Worm (Caenorhabditis elegans) whole organism, L4 larva: Measurements from ENCODE around the gene hda-6.
A peak's percentile ranks its signal among the peaks of the same experiment; 100 is the strongest.

Experiments used
- F10B5.3 ChIP-seq: sonication (generic microtip); optimal IDR thresholded peaks from 2 replicates; lab custom pipeline; 2016; ENCODE audit warnings: mild to moderate bottlenecking, missing genetic modification characterization, missing compliant biosample characterization
- F49E8.2 ChIP-seq: sonication (generic microtip); optimal IDR thresholded peaks from 2 replicates; lab custom pipeline; 2016; ENCODE audit warnings: missing compliant biosample characterization, mild to moderate bottlenecking, missing genetic modification characterization, borderline replicate concordance
- T20F7.1 ChIP-seq: fragments of 200-800 bp; sonication (Bioruptor generic); optimal IDR thresholded peaks from 2 replicates; lab custom pipeline; 2018; ENCODE audit warnings: mild to moderate bottlenecking, missing genetic modification characterization, missing compliant biosample characterization
- T26A8.4 ChIP-seq: fragments of 200-800 bp; sonication (Bioruptor generic); IDR thresholded peaks from 2 replicates; pipeline ENCODE4 v1.3.6; 2022; ENCODE audit warnings: missing genetic modification characterization, missing compliant biosample characterization
- Y75B8A.6 ChIP-seq: fragments of 200-800 bp; sonication (Bioruptor generic); IDR thresholded peaks from 2 replicates; pipeline ENCODE4 v1.3.6; 2022; ENCODE audit warnings: missing genetic modification reagents, missing genetic modification characterization, missing compliant biosample characterization
- aha-1 ChIP-seq: fragments of 150-350 bp; peaks from one replicate; lab custom pipeline; 2014; ENCODE audit warnings: missing biosample characterization, missing genetic modification characterization
- ama-1 ChIP-seq: fragments of 150-350 bp; optimal IDR thresholded peaks from 2 replicates; lab custom pipeline; 2014; ENCODE audit warnings: inconsistent platforms, mixed read lengths
- attf-4 ChIP-seq: sonication (generic microtip); optimal IDR thresholded peaks from 3 replicates; lab custom pipeline; 2017; ENCODE audit warnings: missing biosample characterization, missing genetic modification characterization
- ces-1 ChIP-seq: fragments of 150-350 bp; sonication (generic microtip); optimal IDR thresholded peaks from 4 replicates; lab custom pipeline; 2014; ENCODE audit warnings: missing biosample characterization, missing genetic modification reagents, missing genetic modification characterization
- daf-16 ChIP-seq, 3 experiments: sonication (generic microtip); optimal IDR thresholded peaks; 2 replicates each; lab custom pipeline; 2016 to 2017; ENCODE audit warnings: missing genetic modification characterization in 3 of 3, missing genetic modification reagents in 3 of 3, mild to moderate bottlenecking in 2 of 3, missing compliant biosample characterization in 2 of 3, missing biosample characterization in 1 of 3, moderate library complexity in 1 of 3
- dpl-1 ChIP-seq: fragments of 150-350 bp; optimal IDR thresholded peaks from 2 replicates; lab custom pipeline; 2014; ENCODE audit warnings: missing biosample characterization, missing genetic modification reagents, missing genetic modification characterization
- duxl-1 ChIP-seq: sonication (generic microtip); optimal IDR thresholded peaks from 2 replicates; lab custom pipeline; 2016; ENCODE audit warnings: mild to moderate bottlenecking, missing genetic modification characterization, moderate library complexity, missing compliant biosample characterization; ENCODE audit not compliant: poor library complexity
- dve-1 ChIP-seq: sonication (generic microtip); optimal IDR thresholded peaks from 2 replicates; lab custom pipeline; 2017; ENCODE audit warnings: antibody characterized with exemption, mild to moderate bottlenecking, missing genetic modification characterization, missing compliant biosample characterization; ENCODE audit not compliant: insufficient read depth
- fkh-10 ChIP-seq: fragments of 150-350 bp; optimal IDR thresholded peaks from 2 replicates; lab custom pipeline; 2014; ENCODE audit warnings: missing biosample characterization, missing genetic modification reagents, missing genetic modification characterization
- hlh-11 ChIP-seq: fragments of 200-800 bp; sonication (Bioruptor generic); optimal IDR thresholded peaks from 2 replicates; lab custom pipeline; 2018; ENCODE audit warnings: mild to moderate bottlenecking, missing genetic modification characterization, missing compliant biosample characterization
- hlh-30 ChIP-seq: sonication (generic microtip); optimal IDR thresholded peaks from 2 replicates; lab custom pipeline; 2017; ENCODE audit warnings: antibody characterized with exemption, mild to moderate bottlenecking, missing genetic modification characterization, missing compliant biosample characterization; ENCODE audit not compliant: insufficient read depth
- hmg-1.1 ChIP-seq: fragments of 200-800 bp; sonication (Bioruptor generic); IDR thresholded peaks from 2 replicates; pipeline ENCODE4 v1.3.6; 2022; ENCODE audit warnings: missing genetic modification reagents, missing genetic modification characterization, missing compliant biosample characterization
- lin-1 ChIP-seq: fragments of 200-800 bp; sonication (Bioruptor generic); IDR thresholded peaks from 2 replicates; pipeline ENCODE4 v1.3.6; 2022; ENCODE audit warnings: missing genetic modification reagents, missing genetic modification characterization, missing compliant biosample characterization
- lin-38 ChIP-seq: fragments of 200-800 bp; sonication (Bioruptor generic); IDR thresholded peaks from 2 replicates; pipeline ENCODE4 v1.3.6; 2022; ENCODE audit warnings: missing genetic modification reagents, missing genetic modification characterization, missing compliant biosample characterization
- lir-3 ChIP-seq: sonication (generic microtip); optimal IDR thresholded peaks from 2 replicates; lab custom pipeline; 2016; ENCODE audit warnings: mild to moderate bottlenecking, missing genetic modification characterization, missing compliant biosample characterization
- lsy-2 ChIP-seq, 2 experiments: fragments of 150-350 bp in 1 of 2; sonication (generic microtip) in 1 of 2; optimal IDR thresholded peaks; 2 replicates each; lab custom pipeline; 2014 to 2017; ENCODE audit warnings: missing biosample characterization in 2 of 2, missing genetic modification characterization in 2 of 2
- mdl-1 ChIP-seq, 2 experiments: fragments of 150-350 bp in 1 of 2; sonication (generic microtip) in 1 of 2; optimal IDR thresholded peaks; 2 replicates each; lab custom pipeline; 2014 to 2017; ENCODE audit warnings: missing biosample characterization in 2 of 2, missing genetic modification characterization in 2 of 2
- mep-1 ChIP-seq: fragments of 150-350 bp; sonication (generic microtip); optimal IDR thresholded peaks from 3 replicates; lab custom pipeline; 2014; ENCODE audit warnings: missing biosample characterization, missing genetic modification characterization
- mes-2 ChIP-seq: sonication (generic microtip); optimal IDR thresholded peaks from 2 replicates; lab custom pipeline; 2016; ENCODE audit warnings: missing genotype, mild to moderate bottlenecking, missing genetic modification characterization, missing compliant biosample characterization; ENCODE audit not compliant: poor library complexity, severe bottlenecking
- mxl-2 ChIP-seq: fragments of 200-800 bp; sonication (Bioruptor generic); conservative IDR thresholded peaks from 2 replicates; pipeline ENCODE4 v1.3.6; 2022; ENCODE audit warnings: missing genetic modification reagents, missing genetic modification characterization, missing compliant biosample characterization
- mxl-3 ChIP-seq: fragments of 200-800 bp; sonication (Bioruptor generic); optimal IDR thresholded peaks from 2 replicates; lab custom pipeline; 2018; ENCODE audit warnings: mild to moderate bottlenecking, missing genetic modification characterization, missing compliant biosample characterization
- nhr-102 ChIP-seq: sonication (generic microtip); optimal IDR thresholded peaks from 2 replicates; lab custom pipeline; 2016; ENCODE audit warnings: mild to moderate bottlenecking, missing genetic modification characterization, moderate library complexity, missing compliant biosample characterization
- nhr-11 ChIP-seq: fragments of 150-350 bp; optimal IDR thresholded peaks from 2 replicates; lab custom pipeline; 2014; ENCODE audit warnings: missing biosample characterization, missing genetic modification characterization
- nhr-28 ChIP-seq: fragments of 150-350 bp; optimal IDR thresholded peaks from 2 replicates; lab custom pipeline; 2014; ENCODE audit warnings: missing biosample characterization, missing genetic modification characterization
- nhr-48 ChIP-seq: sonication (generic microtip); optimal IDR thresholded peaks from 2 replicates; lab custom pipeline; 2016; ENCODE audit warnings: mild to moderate bottlenecking, missing genetic modification characterization, missing compliant biosample characterization
- nhr-6 ChIP-seq: fragments of 150-350 bp; optimal IDR thresholded peaks from 2 replicates; lab custom pipeline; 2014; ENCODE audit warnings: missing biosample characterization, missing genetic modification characterization
- nhr-77 ChIP-seq: fragments of 150-350 bp; optimal IDR thresholded peaks from 2 replicates; lab custom pipeline; 2014; ENCODE audit warnings: missing biosample characterization, missing genetic modification characterization
- pha-4 ChIP-seq, 2 experiments: fragments of 150-350 bp in 1 of 2; fragments of 200-800 bp in 1 of 2; sonication (Bioruptor generic) in 1 of 2; IDR thresholded peaks in 1 of 2; optimal IDR thresholded peaks in 1 of 2; 2 replicates each; pipeline versions ENCODE4 v1.3.6 to Lab custom; 2014 to 2022; ENCODE audit warnings: missing genetic modification characterization in 2 of 2, missing genetic modification reagents in 2 of 2, missing biosample characterization in 1 of 2, missing compliant biosample characterization in 1 of 2
- php-3 ChIP-seq: fragments of 200-800 bp; sonication (Bioruptor generic); IDR thresholded peaks from 2 replicates; pipeline ENCODE4 v1.3.6; 2022; ENCODE audit warnings: missing genetic modification reagents, missing genetic modification characterization, missing compliant biosample characterization
- rbr-2 ChIP-seq: sonication (generic microtip); optimal IDR thresholded peaks from 2 replicates; lab custom pipeline; 2016; ENCODE audit warnings: missing genotype, missing genetic modification characterization, missing compliant biosample characterization
- set-16 ChIP-seq: fragments of 200-800 bp; sonication (Bioruptor generic); IDR thresholded peaks from 2 replicates; pipeline ENCODE4 v1.3.6; 2022; ENCODE audit warnings: missing genetic modification reagents, missing genetic modification characterization, missing compliant biosample characterization
- snpc-1.2 ChIP-seq: fragments of 200-800 bp; sonication (Bioruptor generic); IDR thresholded peaks from 2 replicates; pipeline ENCODE4 v1.3.6; 2022; ENCODE audit warnings: missing genetic modification reagents, missing genetic modification characterization, missing compliant biosample characterization
- spr-3 ChIP-seq: fragments of 200-800 bp; sonication (Bioruptor generic); optimal IDR thresholded peaks from 2 replicates; lab custom pipeline; 2018; ENCODE audit warnings: mild to moderate bottlenecking, missing genetic modification characterization, missing compliant biosample characterization
- unc-39 ChIP-seq: sonication (generic microtip); optimal IDR thresholded peaks from 2 replicates; lab custom pipeline; 2017; ENCODE audit warnings: missing biosample characterization, missing genetic modification characterization
- unc-62 ChIP-seq, 3 experiments: fragments of 150-350 bp in 1 of 3; sonication (generic microtip); optimal IDR thresholded peaks in 2 of 3; peaks in 1 of 3; 1 replicate in 1 of 3; 2 replicates in 2 of 3; lab custom pipeline; 2014 to 2017; ENCODE audit warnings: missing biosample characterization in 3 of 3, missing genetic modification characterization in 3 of 3, missing genetic modification reagents in 3 of 3, missing genotype in 1 of 3
- zip-2 ChIP-seq: fragments of 150-350 bp; optimal IDR thresholded peaks from 2 replicates; lab custom pipeline; 2014; ENCODE audit warnings: missing biosample characterization, missing genetic modification characterization

The hda-6 gene

DNA sequence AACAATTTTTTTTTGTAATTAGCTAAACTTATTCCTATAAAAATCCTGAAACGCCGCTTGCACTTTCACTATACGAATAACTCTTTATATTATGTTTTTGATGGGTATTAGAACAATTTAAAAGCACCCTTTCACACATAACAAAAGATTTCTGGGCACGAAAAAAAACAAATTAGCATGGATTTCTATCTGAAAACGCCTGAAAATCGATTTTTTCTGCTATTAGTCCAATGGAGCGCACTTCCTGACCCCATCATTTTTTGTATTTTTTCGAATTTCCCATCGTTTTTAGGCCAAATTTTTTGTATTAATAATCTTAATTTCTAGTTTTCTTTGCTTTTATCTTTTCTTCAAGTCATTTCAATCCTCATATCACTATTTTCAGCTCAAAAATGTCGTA lies 5.3 kb upstream of the hda-6 start, which contains the start of gene F41H10.3:
Gene F41H10.3, plus strand, starts transcription at position 388 of the 400 bp plus-strand sequence.
- no peak for TF ChIP-seq unc-39 (tag; lab: Kevin White, UChicago)
- peak; percentile 57 for TF ChIP-seq aha-1 (tag; lab: Kevin White, UChicago)
- no peak for TF ChIP-seq pha-4 (GFP tag; IDR thresholded peaks at IDR 0.05; lab: Robert Waterston, UW)
- no peak for TF ChIP-seq pha-4 (tag; optimal IDR thresholded peaks at IDR 0.05; lab: Kevin White, UChicago)
- no peak for TF ChIP-seq duxl-1 (tag; lab: Kevin White, UChicago)
- TF ChIP-seq lin-38 (GFP tag; lab: Robert Waterston, UW): peak; percentile 61

DNA sequence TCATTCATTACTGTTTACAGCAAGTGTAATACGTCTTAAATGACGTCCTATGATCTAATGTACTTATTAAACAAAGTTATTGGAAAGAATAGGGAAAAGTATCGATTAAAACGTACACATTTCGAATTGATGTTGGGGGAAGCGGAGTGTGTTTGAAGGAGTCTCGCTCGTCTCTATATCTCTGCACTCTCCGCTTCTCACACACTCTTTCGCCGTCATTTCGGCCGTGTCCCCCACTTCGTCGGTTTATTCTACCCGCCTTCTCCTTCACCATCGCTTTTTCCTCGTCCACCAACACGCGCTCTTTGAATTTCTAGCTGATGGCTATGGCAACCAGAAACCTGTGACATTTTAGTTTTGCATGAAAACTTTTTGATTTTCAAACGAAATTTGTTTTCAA lies 4.8 kb upstream of the hda-6 start:
- TF ChIP-seq F10B5.3 (tag; lab: Kevin White, UChicago) (no peak), set-16 (peak; percentile 33; the same call in 1 of the 2 replicates), aha-1 (tag; lab: Kevin White, UChicago) (peak; percentile 26), ama-1 (lab: Kevin White, UChicago) (peak; percentile 21), php-3 (GFP tag; lab: Robert Waterston, UW) (no peak), lin-1 (GFP tag; lab: Robert Waterston, UW) (0 out of 2 replicates have a peak, but pooled peaks have one; percentile 47), fkh-10 (peak; percentile 43), snpc-1.2 (peak; percentile 49; the same call in 1 of the 2 replicates), daf-16 (GFP tag; optimal IDR thresholded peaks at IDR 0.05; lab: Kevin White, UChicago) (no peak), daf-16 (tag; optimal IDR thresholded peaks at IDR 0.05; lab: Kevin White, UChicago) (peak; percentile 28), hlh-11 (peak; percentile 33), rbr-2 (tag; lab: Kevin White, UChicago) (peak; percentile 41), T26A8.4 (GFP tag; lab: Robert Waterston, UW) (0 out of 2 replicates have a peak, but pooled peaks have one; percentile 33), ces-1 (GFP tag; lab: Kevin White, UChicago) (no peak), T20F7.1 (GFP tag; lab: Kevin White, UChicago) (no peak), dve-1 (peak; percentile 15), nhr-48 (tag; lab: Kevin White, UChicago) (no peak), attf-4 (no peak), nhr-28 (tag; lab: Kevin White, UChicago) (peak; percentile 33), lin-38 (GFP tag; lab: Robert Waterston, UW) (peak; percentile 65), nhr-11 (tag; lab: Kevin White, UChicago) (no peak), mxl-3 (GFP tag; lab: Kevin White, UChicago) (peak; percentile 43), hmg-1.1 (peak; percentile 59; the same call in 1 of the 2 replicates), nhr-77 (tag; lab: Kevin White, UChicago) (no peak), mes-2 (tag; lab: Kevin White, UChicago) (peak; percentile 67), nhr-6 (tag; lab: Kevin White, UChicago) (peak; percentile 58), mep-1 (tag; lab: Kevin White, UChicago) (peak; percentile 35), dpl-1 (GFP tag; lab: Kevin White, UChicago) (peak; percentile 43), hlh-30 (peak; percentile 69), mdl-1 (tag; optimal IDR thresholded peaks at IDR 0.05; lab: Kevin White, UChicago) (peak in 1 of 2 experiments; percentile 39), Y75B8A.6 (no peak), mxl-2 (no peak), lsy-2 (tag; optimal IDR thresholded peaks at IDR 0.05; lab: Kevin White, UChicago) (peak in 1 of 2 experiments; percentile 50)

- TF ChIP-seq F49E8.2 (tag; lab: Kevin White, UChicago) (no peak), dve-1 (no peak), mes-2 (tag; lab: Kevin White, UChicago) (no peak), attf-4 (no peak), unc-62 (GFP tag; optimal IDR thresholded peaks at IDR 0.05 in 1 of 2; lab: Kevin White, UChicago) (no peak), unc-62 (tag; optimal IDR thresholded peaks at IDR 0.05; lab: Kevin White, UChicago) (no peak), hlh-30 (no peak), zip-2 (tag; lab: Kevin White, UChicago) (no peak), spr-3 (GFP tag; lab: Kevin White, UChicago) (no peak), ama-1 (lab: Kevin White, UChicago) (no peak), nhr-102 (no peak), lir-3 (no peak)
These were observed 3.8 kb upstream of the hda-6 start for ce11 chrIV:5367899-5368298.
